In the genomic region with DNA sequence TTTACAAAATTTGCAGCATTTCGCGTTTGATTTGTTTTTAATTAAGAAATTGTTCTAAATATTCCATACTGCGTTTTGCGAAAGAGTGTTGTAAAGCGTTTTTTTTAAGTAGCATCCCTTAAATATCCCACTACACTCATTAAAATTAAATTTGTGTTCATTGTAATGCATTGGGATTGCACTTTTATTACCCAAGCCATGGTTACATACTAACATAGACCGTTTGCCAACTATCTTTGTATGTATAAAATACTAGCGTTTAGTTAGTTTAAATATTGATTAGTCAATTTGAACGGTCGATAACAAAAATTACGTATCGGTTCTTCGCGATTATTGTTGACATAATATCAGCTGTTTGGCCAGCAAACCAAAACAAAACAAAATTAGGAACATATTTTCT, we compare ENCODE assay signal across 1 fruit fly cellular context.
TF ChIP-seq lines count a peak whose summit lies in the region.

A gene (minus strand): TSS at position 39 of the 400 bp plus-strand sequence.
A gene (plus strand): TSS at position 203 of the 400 bp plus-strand sequence.

TF ChIP-seq in whole organism, embryonic, 481 proteins besides CTCF, POLR2A, EP300 and RAD21 (continued from another document):
- TF ChIP-seq NC2β (GFP tag; optimal IDR thresholded peaks at IDR 0.05; lab: Kevin White, UChicago): peak; percentile 74
- TF ChIP-seq gcm2 (GFP tag; optimal IDR thresholded peaks at IDR 0.05; lab: Kevin White, UChicago): peak; percentile 53
- peak; percentile 68 for TF ChIP-seq Rfx (GFP tag; IDR thresholded peaks at IDR 0.05; lab: Robert Waterston, UW)
- no peak; the same call in 1 of the 2 replicates for TF ChIP-seq CG4404 (GFP tag; IDR thresholded peaks at IDR 0.05; lab: Robert Waterston, UW)
- TF ChIP-seq CG4360 (GFP tag; IDR thresholded peaks at IDR 0.05; lab: Robert Waterston, UW): no peak
- TF ChIP-seq CG12299 (tag; optimal IDR thresholded peaks at IDR 0.05; lab: Kevin White, UChicago): peak; percentile 61
- TF ChIP-seq CG3163 (GFP tag; optimal IDR thresholded peaks at IDR 0.05; lab: Kevin White, UChicago): peak; percentile 15
- peak; percentile 73 for TF ChIP-seq gem (tag; optimal IDR thresholded peaks at IDR 0.05; lab: Kevin White, UChicago)
- TF ChIP-seq sqz (GFP tag; optimal IDR thresholded peaks at IDR 0.05; lab: Kevin White, UChicago): no peak
- TF ChIP-seq CG13775 (GFP tag; optimal IDR thresholded peaks at IDR 0.05; lab: Kevin White, UChicago): peak; percentile 58
- TF ChIP-seq ase (GFP tag; IDR thresholded peaks at IDR 0.05; lab: Robert Waterston, UW): no peak; the same call in 2 of the 3 replicates
- peak; percentile 16 for TF ChIP-seq MESR4 (GFP tag; optimal IDR thresholded peaks at IDR 0.05; lab: Kevin White, UChicago)
- peak; percentile 31 for TF ChIP-seq Spps (tag; optimal IDR thresholded peaks at IDR 0.05; lab: Kevin White, UChicago)
- 0 out of 2 replicates have a peak, but pooled peaks have one; percentile 33 for TF ChIP-seq Awh (GFP tag; IDR thresholded peaks at IDR 0.05; lab: Robert Waterston, UW)
- TF ChIP-seq salm (tag; optimal IDR thresholded peaks at IDR 0.05; lab: Kevin White, UChicago): peak; percentile 9
- TF ChIP-seq Sry-δ (GFP tag; optimal IDR thresholded peaks at IDR 0.05; lab: Kevin White, UChicago): peak; percentile 72
- peak; percentile 27 for TF ChIP-seq eyg (GFP tag; optimal IDR thresholded peaks at IDR 0.05; lab: Kevin White, UChicago)
- TF ChIP-seq TFAM (GFP tag; optimal IDR thresholded peaks at IDR 0.05; lab: Kevin White, UChicago): no peak
- TF ChIP-seq CG8765 (GFP tag; IDR thresholded peaks at IDR 0.05; lab: Robert Waterston, UW): no peak
- no peak for TF ChIP-seq Sin3A (optimal IDR thresholded peaks at IDR 0.05; lab: Kevin White, UChicago)
- TF ChIP-seq fd64A (GFP tag; optimal IDR thresholded peaks at IDR 0.05; lab: Kevin White, UChicago): no peak
- 0 out of 2 replicates have a peak, but pooled peaks have one; percentile 9 for TF ChIP-seq CG11085 (GFP tag; IDR thresholded peaks at IDR 0.05; lab: Robert Waterston, UW)
- no peak for TF ChIP-seq CG11560 (tag; IDR thresholded peaks at IDR 0.05; lab: Robert Waterston, UW)
- TF ChIP-seq CoRest (tag; optimal IDR thresholded peaks at IDR 0.05; lab: Kevin White, UChicago): peak; percentile 74
- TF ChIP-seq CG13894 (tag; optimal IDR thresholded peaks at IDR 0.05; lab: Kevin White, UChicago): peak; percentile 66
- TF ChIP-seq unpg (GFP tag; optimal IDR thresholded peaks at IDR 0.05; lab: Kevin White, UChicago): peak; percentile 70
- no peak for TF ChIP-seq Lim3 (GFP tag; IDR thresholded peaks at IDR 0.05; lab: Robert Waterston, UW)
- peak; percentile 73 for TF ChIP-seq ind (GFP tag; optimal IDR thresholded peaks at IDR 0.05; lab: Kevin White, UChicago)
- peak; percentile 68 for TF ChIP-seq CG11504 (tag; optimal IDR thresholded peaks at IDR 0.05; lab: Kevin White, UChicago)
- TF ChIP-seq Atf6 (GFP tag; IDR thresholded peaks at IDR 0.05; lab: Robert Waterston, UW): peak; percentile 50; the same call in 1 of the 2 replicates
- TF ChIP-seq maf-S (GFP tag; optimal IDR thresholded peaks at IDR 0.05; lab: Kevin White, UChicago): peak; percentile 66
- peak; percentile 92 for TF ChIP-seq CG2116 (GFP tag; optimal IDR thresholded peaks at IDR 0.05; lab: Kevin White, UChicago)
- peak; percentile 60 for TF ChIP-seq CG10654 (GFP tag; optimal IDR thresholded peaks at IDR 0.05; lab: Kevin White, UChicago)
- peak; percentile 5 for TF ChIP-seq gcm (GFP tag; optimal IDR thresholded peaks at IDR 0.05; lab: Kevin White, UChicago)
- peak; percentile 35; the same call in 1 of the 2 replicates for TF ChIP-seq ssp (GFP tag; IDR thresholded peaks at IDR 0.05; lab: Robert Waterston, UW)
- no peak for TF ChIP-seq so (GFP tag; IDR thresholded peaks at IDR 0.05; lab: Robert Waterston, UW)
- no peak for TF ChIP-seq grn (GFP tag; optimal IDR thresholded peaks at IDR 0.05; lab: Kevin White, UChicago)
- TF ChIP-seq unc-4 (GFP tag; IDR thresholded peaks at IDR 0.05; lab: Robert Waterston, UW; ENCODE audit: partially characterized antibody): peak; percentile 67; the same call in 1 of the 2 replicates
- no peak; the same call in 2 of the 3 replicates for TF ChIP-seq HLH4C (GFP tag; IDR thresholded peaks at IDR 0.05; lab: Robert Waterston, UW; ENCODE audit: partially characterized antibody)
- TF ChIP-seq CG6272 (GFP tag; IDR thresholded peaks at IDR 0.05; lab: Robert Waterston, UW): peak; percentile 17; the same call in 1 of the 2 replicates
- TF ChIP-seq pb (GFP tag; optimal IDR thresholded peaks at IDR 0.05; lab: Kevin White, UChicago): peak; percentile 13
- no peak for TF ChIP-seq Oaz (GFP tag; IDR thresholded peaks at IDR 0.05; lab: Robert Waterston, UW)
- TF ChIP-seq stc (GFP tag; IDR thresholded peaks at IDR 0.05; lab: Robert Waterston, UW): no peak
- no peak for TF ChIP-seq Asciz (GFP tag; optimal IDR thresholded peaks at IDR 0.05; lab: Kevin White, UChicago)
- no peak for TF ChIP-seq tgo (GFP tag; IDR thresholded peaks at IDR 0.05; lab: Robert Waterston, UW)
- TF ChIP-seq Ets65A (GFP tag; lab: Kevin White, UChicago): peak; percentile 88
- TF ChIP-seq hb (GFP tag; IDR thresholded peaks at IDR 0.05; lab: Robert Waterston, UW; ENCODE audit: partially characterized antibody): no peak
- TF ChIP-seq nmo (GFP tag; optimal IDR thresholded peaks at IDR 0.05; lab: Kevin White, UChicago): peak; percentile 75
- no peak for TF ChIP-seq chinmo (GFP tag; IDR thresholded peaks at IDR 0.05; lab: Robert Waterston, UW; ENCODE audit: partially characterized antibody)
- TF ChIP-seq CG17568 (GFP tag; optimal IDR thresholded peaks at IDR 0.05; lab: Kevin White, UChicago): no peak
- peak; percentile 34 for TF ChIP-seq CG11723 (GFP tag; optimal IDR thresholded peaks at IDR 0.05; lab: Kevin White, UChicago)
- no peak for TF ChIP-seq ab (GFP tag; optimal IDR thresholded peaks at IDR 0.05; lab: Kevin White, UChicago)
- TF ChIP-seq Fer3 (tag; optimal IDR thresholded peaks at IDR 0.05; lab: Kevin White, UChicago): peak; percentile 66
- no peak for TF ChIP-seq aop (GFP tag; IDR thresholded peaks at IDR 0.05; lab: Robert Waterston, UW)
- TF ChIP-seq yki (optimal IDR thresholded peaks at IDR 0.05; lab: Kevin White, UChicago): no peak
- TF ChIP-seq Dip3 (GFP tag; optimal IDR thresholded peaks at IDR 0.05; lab: Kevin White, UChicago): peak; percentile 70
- no peak for TF ChIP-seq ap (GFP tag; IDR thresholded peaks at IDR 0.05; lab: Robert Waterston, UW)
- TF ChIP-seq Meics (GFP tag; optimal IDR thresholded peaks at IDR 0.05; lab: Kevin White, UChicago): peak; percentile 88
- peak; percentile 22 for TF ChIP-seq nom (GFP tag; optimal IDR thresholded peaks at IDR 0.05; lab: Kevin White, UChicago)
- TF ChIP-seq scrt (GFP tag; optimal IDR thresholded peaks at IDR 0.05; lab: Kevin White, UChicago): peak; percentile 43
- TF ChIP-seq Antp (GFP tag; optimal IDR thresholded peaks at IDR 0.05; lab: Kevin White, UChicago): peak; percentile 69
- peak; percentile 93 for TF ChIP-seq sens (GFP tag; lab: Kevin White, UChicago)
- peak; percentile 19 for TF ChIP-seq CG1647 (GFP tag; optimal IDR thresholded peaks at IDR 0.05; lab: Kevin White, UChicago)
- TF ChIP-seq ash1 (GFP tag; optimal IDR thresholded peaks at IDR 0.05; lab: Kevin White, UChicago): no peak
- peak; percentile 16 for TF ChIP-seq CG8290 (GFP tag; optimal IDR thresholded peaks at IDR 0.05; lab: Kevin White, UChicago)
- peak in 1 of 2 experiments; percentile 63 for TF ChIP-seq CG8290 (tag; optimal IDR thresholded peaks at IDR 0.05; lab: Kevin White, UChicago)
- no peak for TF ChIP-seq tll (GFP tag; optimal IDR thresholded peaks at IDR 0.05; lab: Kevin White, UChicago)
- TF ChIP-seq toy (GFP tag; IDR thresholded peaks at IDR 0.05; lab: Robert Waterston, UW): no peak
- peak; percentile 71 for TF ChIP-seq HmgZ (tag; optimal IDR thresholded peaks at IDR 0.05; lab: Kevin White, UChicago)
- no peak for TF ChIP-seq prd (optimal IDR thresholded peaks at IDR 0.05; lab: Kevin White, UChicago)
- peak; percentile 49; the same call in 1 of the 3 replicates for TF ChIP-seq prd (GFP tag; IDR thresholded peaks at IDR 0.05; lab: Robert Waterston, UW)
- no peak for TF ChIP-seq sc (optimal IDR thresholded peaks at IDR 0.05; lab: Kevin White, UChicago)
- no peak for TF ChIP-seq sc (GFP tag; optimal IDR thresholded peaks at IDR 0.05; lab: Kevin White, UChicago)
- no peak for TF ChIP-seq Dek (tag; optimal IDR thresholded peaks at IDR 0.05; lab: Kevin White, UChicago)
- TF ChIP-seq CG15073 (GFP tag; optimal IDR thresholded peaks at IDR 0.05; lab: Kevin White, UChicago): no peak
- peak; percentile 74 for TF ChIP-seq exex (tag; optimal IDR thresholded peaks at IDR 0.05; lab: Kevin White, UChicago)
- TF ChIP-seq nerfin-2 (GFP tag; IDR thresholded peaks at IDR 0.05; lab: Robert Waterston, UW; ENCODE audit: partially characterized antibody): 0 out of 2 replicates have a peak, but pooled peaks have one; percentile 27
- no peak for TF ChIP-seq Gug (GFP tag; IDR thresholded peaks at IDR 0.05; lab: Robert Waterston, UW)
- TF ChIP-seq CG11456 (GFP tag; IDR thresholded peaks at IDR 0.05; lab: Robert Waterston, UW): no peak
- peak; percentile 61 to 90 for TF ChIP-seq crp (GFP tag; optimal IDR thresholded peaks at IDR 0.05; lab: Kevin White, UChicago)
- TF ChIP-seq pum (GFP tag; optimal IDR thresholded peaks at IDR 0.05; lab: Kevin White, UChicago): peak; percentile 69
- TF ChIP-seq abd-A (tag; optimal IDR thresholded peaks at IDR 0.05; lab: Kevin White, UChicago): no peak
- peak; percentile 64 for TF ChIP-seq Bteb2 (GFP tag; optimal IDR thresholded peaks at IDR 0.05; lab: Kevin White, UChicago)
- TF ChIP-seq Trl (optimal IDR thresholded peaks at IDR 0.05; lab: Kevin White, UChicago): no peak
- peak; percentile 87 for TF ChIP-seq Trl (GFP tag; optimal IDR thresholded peaks at IDR 0.05; lab: Kevin White, UChicago)
- peak; percentile 72 for TF ChIP-seq CG9817 (tag; optimal IDR thresholded peaks at IDR 0.05; lab: Kevin White, UChicago)
- TF ChIP-seq bsh (GFP tag; optimal IDR thresholded peaks at IDR 0.05; lab: Kevin White, UChicago): peak in 1 of 2 experiments; percentile 59
- TF ChIP-seq fu2 (GFP tag; optimal IDR thresholded peaks at IDR 0.05; lab: Kevin White, UChicago): peak; percentile 71
- no peak for TF ChIP-seq CG8478 (optimal IDR thresholded peaks at IDR 0.05; lab: Kevin White, UChicago)
- TF ChIP-seq hth (optimal IDR thresholded peaks at IDR 0.05; lab: Kevin White, UChicago): no peak
- TF ChIP-seq dmrt99B (tag; optimal IDR thresholded peaks at IDR 0.05; lab: Kevin White, UChicago): peak; percentile 51
- TF ChIP-seq Rx (GFP tag; IDR thresholded peaks at IDR 0.05; lab: Robert Waterston, UW): no peak
- TF ChIP-seq Lhr (GFP tag; optimal IDR thresholded peaks at IDR 0.05; lab: Kevin White, UChicago): no peak
- TF ChIP-seq Dfd (GFP tag; optimal IDR thresholded peaks at IDR 0.05; lab: Kevin White, UChicago): no peak
- peak; percentile 75 for TF ChIP-seq CG12659 (GFP tag; optimal IDR thresholded peaks at IDR 0.05; lab: Kevin White, UChicago)
- TF ChIP-seq Usf (GFP tag; optimal IDR thresholded peaks at IDR 0.05; lab: Kevin White, UChicago): no peak
- TF ChIP-seq CG30020 (tag; optimal IDR thresholded peaks at IDR 0.05; lab: Kevin White, UChicago): peak; percentile 59
- no peak; the same call in 2 of the 3 replicates for TF ChIP-seq jigr1 (GFP tag; IDR thresholded peaks at IDR 0.05; lab: Robert Waterston, UW)
- peak; percentile 6 for TF ChIP-seq da (GFP tag; optimal IDR thresholded peaks at IDR 0.05; lab: Kevin White, UChicago)
- TF ChIP-seq CG31441 (GFP tag; IDR thresholded peaks at IDR 0.05; lab: Robert Waterston, UW): peak; percentile 53
- TF ChIP-seq ERR (GFP tag; optimal IDR thresholded peaks at IDR 0.05; lab: Kevin White, UChicago): peak; percentile 48
- peak; percentile 77 for TF ChIP-seq YL-1 (GFP tag; optimal IDR thresholded peaks at IDR 0.05; lab: Kevin White, UChicago)
- no peak for TF ChIP-seq ken (GFP tag; IDR thresholded peaks at IDR 0.05; lab: Robert Waterston, UW)
- peak; percentile 56; the same call in 1 of the 3 replicates for TF ChIP-seq CG34422 (GFP tag; IDR thresholded peaks at IDR 0.05; lab: Robert Waterston, UW)
- peak; percentile 38 for TF ChIP-seq NC2α (GFP tag; optimal IDR thresholded peaks at IDR 0.05; lab: Kevin White, UChicago)
- no peak for TF ChIP-seq CG43689 (GFP tag; IDR thresholded peaks at IDR 0.05; lab: Robert Waterston, UW)
- peak; percentile 23 for TF ChIP-seq sd (tag; optimal IDR thresholded peaks at IDR 0.05; lab: Kevin White, UChicago)
- TF ChIP-seq CG33557 (GFP tag; optimal IDR thresholded peaks at IDR 0.05; lab: Kevin White, UChicago): peak; percentile 18
- TF ChIP-seq sens-2 (GFP tag; IDR thresholded peaks at IDR 0.05; lab: Robert Waterston, UW): no peak
- TF ChIP-seq CG16779 (GFP tag; IDR thresholded peaks at IDR 0.05; lab: Robert Waterston, UW): peak; percentile 50; the same call in 1 of the 2 replicates
- TF ChIP-seq CG6791 (GFP tag; IDR thresholded peaks at IDR 0.05; lab: Robert Waterston, UW; ENCODE audit: partially characterized antibody): no peak
- TF ChIP-seq BEAF-32 (GFP tag; optimal IDR thresholded peaks at IDR 0.05; lab: Kevin White, UChicago): peak; percentile 72
- TF ChIP-seq CG32532 (GFP tag; IDR thresholded peaks at IDR 0.05; lab: Robert Waterston, UW): peak; percentile 67
- TF ChIP-seq emc (GFP tag; optimal IDR thresholded peaks at IDR 0.05; lab: Kevin White, UChicago): peak; percentile 8
- TF ChIP-seq PHDP (tag; optimal IDR thresholded peaks at IDR 0.05; lab: Kevin White, UChicago): peak; percentile 68
- no peak for TF ChIP-seq pita (GFP tag; optimal IDR thresholded peaks at IDR 0.05; lab: Kevin White, UChicago)
- TF ChIP-seq Hey (tag; optimal IDR thresholded peaks at IDR 0.05; lab: Kevin White, UChicago): no peak
- peak; percentile 44 for TF ChIP-seq Hr3 (GFP tag; optimal IDR thresholded peaks at IDR 0.05; lab: Kevin White, UChicago)
- peak; percentile 67 for TF ChIP-seq tin (GFP tag; optimal IDR thresholded peaks at IDR 0.05; lab: Kevin White, UChicago)
- peak; percentile 72 for TF ChIP-seq Dll (GFP tag; IDR thresholded peaks at IDR 0.05; lab: Robert Waterston, UW; ENCODE audit: partially characterized antibody)
- peak; percentile 31 for TF ChIP-seq schlank (tag; optimal IDR thresholded peaks at IDR 0.05; lab: Kevin White, UChicago)
- no peak for TF ChIP-seq eve (GFP tag; optimal IDR thresholded peaks at IDR 0.05; lab: Kevin White, UChicago)
- TF ChIP-seq CG10565 (GFP tag; optimal IDR thresholded peaks at IDR 0.05; lab: Kevin White, UChicago): no peak
- peak; percentile 60 for TF ChIP-seq CG1233 (GFP tag; optimal IDR thresholded peaks at IDR 0.05; lab: Kevin White, UChicago)
- TF ChIP-seq CG7745 (tag; optimal IDR thresholded peaks at IDR 0.05; lab: Kevin White, UChicago): peak; percentile 48
- TF ChIP-seq trem (tag; optimal IDR thresholded peaks at IDR 0.05; lab: Kevin White, UChicago): peak; percentile 86
TF ChIP-seq in whole organism, embryonic: peak in this region for 279.
